Worm (Caenorhabditis elegans) whole organism, L2 larva: Measurements from ENCODE around the gene C23G10.11.

Experiments used
- Y55F3AM.14 ChIP-seq: fragments of 200-800 bp; sonication (Bioruptor generic); optimal IDR thresholded peaks from 2 replicates; lab custom pipeline; 2018; ENCODE audit warnings: mild to moderate bottlenecking, missing genetic modification characterization, missing compliant biosample characterization
- alr-1 ChIP-seq: fragments of 150-350 bp; optimal IDR thresholded peaks from 2 replicates; lab custom pipeline; 2014; ENCODE audit warnings: missing biosample characterization, missing genetic modification characterization
- aly-2 ChIP-seq: fragments of 150-350 bp; optimal IDR thresholded peaks from 2 replicates; lab custom pipeline; 2014; ENCODE audit warnings: missing biosample characterization, missing genetic modification characterization
- crh-2 ChIP-seq: sonication (generic microtip); optimal IDR thresholded peaks from 2 replicates; lab custom pipeline; 2017; ENCODE audit warnings: missing biosample characterization, missing genetic modification characterization
- egl-27 ChIP-seq: sonication (generic microtip); optimal IDR thresholded peaks from 3 replicates; lab custom pipeline; 2017; ENCODE audit warnings: missing biosample characterization, missing genetic modification reagents, missing genetic modification characterization
- elt-1 ChIP-seq: fragments of 150-350 bp; optimal IDR thresholded peaks from 2 replicates; lab custom pipeline; 2014; ENCODE audit warnings: missing biosample characterization, missing genetic modification characterization
- fos-1 ChIP-seq: fragments of 150-350 bp; optimal IDR thresholded peaks from 2 replicates; lab custom pipeline; 2014; ENCODE audit warnings: missing biosample characterization, missing genetic modification characterization
- gmeb-1 ChIP-seq: fragments of 150-350 bp; optimal IDR thresholded peaks from 2 replicates; lab custom pipeline; 2014; ENCODE audit warnings: missing biosample characterization, missing genetic modification characterization
- lin-11 ChIP-seq: fragments of 150-350 bp; sonication (generic microtip); optimal IDR thresholded peaks from 2 replicates; lab custom pipeline; 2014; ENCODE audit warnings: missing biosample characterization, missing genetic modification characterization, inconsistent platforms, mixed read lengths
- lin-13 ChIP-seq: fragments of 150-350 bp; optimal IDR thresholded peaks from 2 replicates; lab custom pipeline; 2014; ENCODE audit warnings: missing biosample characterization, missing genetic modification reagents, missing genetic modification characterization
- lin-39 ChIP-seq: fragments of 150-350 bp; optimal IDR thresholded peaks from 2 replicates; lab custom pipeline; 2014; ENCODE audit warnings: missing biosample characterization, missing genetic modification reagents, missing genetic modification characterization
- lsy-2 ChIP-seq, 2 experiments: fragments of 150-350 bp in 1 of 2; sonication (generic microtip) in 1 of 2; optimal IDR thresholded peaks; 2 replicates each; lab custom pipeline; 2014 to 2017; ENCODE audit warnings: missing biosample characterization in 2 of 2, missing genetic modification characterization in 2 of 2
- mab-5 ChIP-seq: fragments of 150-350 bp; optimal IDR thresholded peaks from 2 replicates; lab custom pipeline; 2014; ENCODE audit warnings: missing biosample characterization, missing genetic modification characterization
- mbf-1 ChIP-seq: sonication (generic microtip); optimal IDR thresholded peaks from 2 replicates; lab custom pipeline; 2017; ENCODE audit warnings: missing biosample characterization, missing genetic modification characterization
- mdl-1 ChIP-seq, 2 experiments: fragments of 150-350 bp in 1 of 2; sonication (generic microtip) in 1 of 2; optimal IDR thresholded peaks; 2 replicates each; lab custom pipeline; 2017; ENCODE audit warnings: missing biosample characterization in 2 of 2, missing genetic modification characterization in 2 of 2
- nhr-10 ChIP-seq: sonication (generic microtip); optimal IDR thresholded peaks from 2 replicates; lab custom pipeline; 2017; ENCODE audit warnings: missing biosample characterization, missing genetic modification characterization
- nhr-12 ChIP-seq: fragments of 150-350 bp; optimal IDR thresholded peaks from 2 replicates; lab custom pipeline; 2014; ENCODE audit warnings: missing biosample characterization, missing genetic modification characterization
- nhr-21 ChIP-seq: fragments of 150-350 bp; optimal IDR thresholded peaks from 2 replicates; lab custom pipeline; 2014; ENCODE audit warnings: missing biosample characterization, missing genetic modification characterization
- nhr-23 ChIP-seq: fragments of 150-350 bp; optimal IDR thresholded peaks from 2 replicates; lab custom pipeline; 2014; ENCODE audit warnings: missing biosample characterization, missing genetic modification reagents, missing genetic modification characterization
- nhr-237 ChIP-seq: fragments of 150-350 bp; optimal IDR thresholded peaks from 2 replicates; lab custom pipeline; 2014; ENCODE audit warnings: missing biosample characterization, missing genetic modification characterization
- nhr-25 ChIP-seq: fragments of 150-350 bp; sonication (generic microtip); optimal IDR thresholded peaks from 3 replicates; lab custom pipeline; 2014; ENCODE audit warnings: missing biosample characterization, missing genetic modification characterization
- nhr-6 ChIP-seq: fragments of 150-350 bp; optimal IDR thresholded peaks from 2 replicates; lab custom pipeline; 2014; ENCODE audit warnings: missing biosample characterization, missing genetic modification characterization
- nhr-77 ChIP-seq: fragments of 150-350 bp; optimal IDR thresholded peaks from 2 replicates; lab custom pipeline; 2014; ENCODE audit warnings: missing biosample characterization, missing genetic modification characterization
- peb-1 ChIP-seq: fragments of 150-350 bp; optimal IDR thresholded peaks from 2 replicates; lab custom pipeline; 2014; ENCODE audit warnings: missing biosample characterization, missing genetic modification characterization
- skn-1 ChIP-seq: sonication (generic microtip); optimal IDR thresholded peaks from 2 replicates; lab custom pipeline; 2017; ENCODE audit warnings: missing biosample characterization, missing genetic modification characterization
- sma-3 ChIP-seq: sonication (generic microtip); optimal IDR thresholded peaks from 2 replicates; lab custom pipeline; 2016; ENCODE audit warnings: missing genetic modification reagents, missing genetic modification characterization, missing compliant biosample characterization
- sma-9 ChIP-seq, 2 experiments: fragments of 150-350 bp in 1 of 2; sonication (generic microtip) in 1 of 2; optimal IDR thresholded peaks; 2 replicates each; lab custom pipeline; 2014 to 2016; ENCODE audit warnings: missing genetic modification characterization in 2 of 2, mild to moderate bottlenecking in 1 of 2, missing biosample characterization in 1 of 2, missing compliant biosample characterization in 1 of 2, missing genetic modification reagents in 1 of 2, moderate library complexity in 1 of 2
- snpc-4 ChIP-seq: fragments of 150-350 bp; optimal IDR thresholded peaks from 2 replicates; lab custom pipeline; 2014; ENCODE audit warnings: missing biosample characterization, missing genetic modification characterization
- unc-39 ChIP-seq: fragments of 150-350 bp; optimal IDR thresholded peaks from 2 replicates; lab custom pipeline; 2014; ENCODE audit warnings: missing biosample characterization, missing genetic modification characterization
- unc-55 ChIP-seq: fragments of 150-350 bp; sonication (generic microtip); optimal IDR thresholded peaks from 3 replicates; lab custom pipeline; 2014; ENCODE audit warnings: missing biosample characterization, missing genetic modification reagents, missing genetic modification characterization
- zag-1 ChIP-seq: fragments of 150-350 bp; optimal IDR thresholded peaks from 2 replicates; lab custom pipeline; 2014; ENCODE audit warnings: missing biosample characterization, missing genetic modification characterization
- ztf-1 ChIP-seq: fragments of 200-800 bp; sonication (Bioruptor generic); conservative IDR thresholded peaks from 2 replicates; pipeline ENCODE4 v1.3.6; 2022; ENCODE audit warnings: missing genetic modification characterization, missing compliant biosample characterization
- ztf-11 ChIP-seq: sonication (generic microtip); optimal IDR thresholded peaks from 2 replicates; lab custom pipeline; 2017; ENCODE audit warnings: missing biosample characterization, missing genetic modification characterization

The C23G10.11 gene

DNA sequence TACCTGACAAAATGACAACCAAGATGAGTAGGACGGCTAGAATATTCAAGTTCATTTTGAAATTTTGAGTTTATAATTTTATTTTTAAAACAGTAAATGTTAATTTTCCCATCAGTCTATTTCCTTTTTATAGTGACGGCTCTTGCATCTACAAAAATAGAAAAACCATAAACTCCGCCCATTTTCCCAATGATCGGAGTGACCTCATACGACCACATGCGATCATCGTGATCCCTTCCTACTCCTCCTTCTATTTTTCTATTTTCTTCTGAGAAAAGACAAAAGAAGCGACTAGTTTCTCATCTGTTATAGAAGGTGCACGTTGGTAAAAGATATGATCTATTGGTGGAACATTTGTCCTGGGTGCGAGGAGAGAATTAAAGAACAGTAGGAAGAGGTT lies at the start of gene C23G10.11:
C23G10.11 (minus strand) TSS at position 101 of the 400 bp plus-strand sequence.
- TF ChIP-seq snpc-4 (tag; lab: Kevin White, UChicago) (no peak), mdl-1 (tag; optimal IDR thresholded peaks at IDR 0.05; lab: Kevin White, UChicago) (no peak), lin-11 (tag; lab: Kevin White, UChicago) (no peak), gmeb-1 (tag; lab: Kevin White, UChicago) (no peak), ztf-1 (no peak)

DNA sequence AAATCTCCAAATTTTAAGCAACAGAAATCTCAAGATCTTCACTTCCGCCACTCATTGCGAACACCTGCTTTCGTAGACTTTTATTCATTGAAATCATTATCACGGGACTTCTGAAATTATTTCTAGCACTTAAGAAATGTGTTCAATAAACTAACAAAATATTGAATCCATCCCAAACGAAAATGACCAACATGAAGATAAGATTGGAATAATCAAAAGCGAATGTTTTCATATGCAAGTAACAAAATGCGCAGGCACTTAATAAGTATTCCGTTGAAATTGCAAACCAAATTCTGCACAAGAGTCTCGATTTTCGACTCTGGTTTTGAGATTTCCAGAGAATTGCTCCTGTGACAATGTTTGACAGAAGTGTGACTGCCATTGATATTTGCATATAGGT lies 49.1 kb upstream of the C23G10.11 start, which contains the start of gene srg-5:
srg-5 (minus strand) TSS at position 101 of the 400 bp plus-strand sequence.
- TF ChIP-seq ztf-1 = no peak
- TF ChIP-seq sma-3 (GFP tag; lab: Kevin White, UChicago) = no peak
- no peak for TF ChIP-seq peb-1
- TF ChIP-seq nhr-23 = no peak
- no peak for TF ChIP-seq nhr-21 (tag; lab: Kevin White, UChicago)
- TF ChIP-seq fos-1 (tag; lab: Kevin White, UChicago) = no peak
- TF ChIP-seq mdl-1 (tag; optimal IDR thresholded peaks at IDR 0.05; lab: Kevin White, UChicago) = no peak
- TF ChIP-seq nhr-237 (tag; lab: Kevin White, UChicago) = no peak

DNA sequence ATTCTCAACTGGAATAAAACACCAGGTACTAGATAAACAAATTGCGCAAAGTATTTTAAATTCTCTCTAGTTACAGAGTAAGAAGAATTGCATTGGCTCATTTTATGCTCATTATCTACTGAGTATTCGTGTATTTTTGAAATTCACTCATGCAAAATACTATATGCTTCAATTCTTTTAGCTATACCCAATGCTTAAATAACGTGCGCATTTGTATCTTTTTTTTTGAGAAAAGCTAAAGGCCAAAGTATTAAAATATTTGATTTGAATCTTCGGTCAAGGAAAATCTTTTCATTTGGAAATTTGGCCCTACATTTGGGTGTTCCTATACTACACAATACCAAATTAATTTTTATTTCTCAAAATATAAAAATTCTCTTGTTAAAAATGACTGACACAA lies 46.6 kb upstream of the C23G10.11 start, which contains the start of gene srg-4:
srg-4 (minus strand) TSS at position 101 of the 400 bp plus-strand sequence.
- TF ChIP-seq unc-55 (GFP tag; lab: Kevin White, UChicago) (no peak), crh-2 (tag; lab: Kevin White, UChicago) (no peak), nhr-6 (tag; lab: Kevin White, UChicago) (no peak), mab-5 (tag; lab: Kevin White, UChicago) (no peak), skn-1 (tag; lab: Kevin White, UChicago) (no peak)

DNA sequence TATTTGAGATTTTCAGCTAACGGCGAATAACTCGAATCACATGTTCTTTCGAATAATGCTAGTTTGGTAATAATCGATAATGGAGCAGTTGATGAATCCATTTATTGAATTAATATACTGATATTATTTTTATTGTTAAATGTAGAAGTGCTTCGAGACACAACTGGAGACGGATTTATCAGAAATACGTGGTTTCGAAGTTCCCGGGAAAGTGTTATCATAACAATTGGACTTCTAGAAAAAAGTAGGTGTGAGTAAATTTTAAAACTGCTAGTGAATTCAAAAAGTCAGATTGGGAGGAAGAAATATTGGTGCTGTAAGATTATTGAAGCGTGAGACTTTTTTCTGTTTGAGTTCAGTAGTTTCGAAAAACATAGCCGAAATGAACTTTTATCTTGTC lies 44.7 kb upstream of the C23G10.11 start, which contains the start of gene srg-2:
srg-2 (minus strand) TSS at position 101 of the 400 bp plus-strand sequence.
- no peak for TF ChIP-seq nhr-6 (tag; lab: Kevin White, UChicago)
- no peak for TF ChIP-seq aly-2
- TF ChIP-seq nhr-237 (tag; lab: Kevin White, UChicago) = no peak
- TF ChIP-seq, all 48 proteins: peak for 0

DNA sequence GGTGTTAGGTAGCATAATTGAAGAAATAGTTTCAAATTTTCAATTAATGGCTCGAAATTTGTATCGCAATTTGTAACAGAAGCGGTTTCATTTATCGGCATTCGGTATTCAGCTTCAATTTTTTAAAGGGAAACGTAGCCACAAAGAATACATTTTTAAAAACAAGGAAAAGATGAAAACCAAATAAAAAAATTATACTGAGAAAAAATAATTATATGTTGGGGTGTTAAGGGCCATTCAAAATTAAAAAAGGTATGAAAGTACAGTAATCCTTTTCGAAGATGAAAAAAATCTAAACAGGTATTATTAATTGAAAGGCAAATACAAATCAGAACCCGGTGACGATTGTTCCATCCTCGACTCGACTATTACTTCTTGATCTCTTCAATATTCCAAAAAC lies 42.9 kb upstream of the C23G10.11 start, which contains the start of gene srg-1:
srg-1 (minus strand) TSS at position 101 of the 400 bp plus-strand sequence.
- no peak for TF ChIP-seq sma-3 (GFP tag; lab: Kevin White, UChicago)
- no peak for TF ChIP-seq lsy-2 (tag; optimal IDR thresholded peaks at IDR 0.05; lab: Kevin White, UChicago)
- TF ChIP-seq nhr-23 = no peak
- TF ChIP-seq mdl-1 (tag; optimal IDR thresholded peaks at IDR 0.05; lab: Kevin White, UChicago) = no peak
- TF ChIP-seq egl-27 (tag; lab: Kevin White, UChicago) = no peak
- TF ChIP-seq nhr-10 (tag; lab: Kevin White, UChicago) = no peak
- TF ChIP-seq nhr-12 (tag; lab: Kevin White, UChicago) = no peak
- TF ChIP-seq lin-39 (tag; lab: Kevin White, UChicago) = no peak

DNA sequence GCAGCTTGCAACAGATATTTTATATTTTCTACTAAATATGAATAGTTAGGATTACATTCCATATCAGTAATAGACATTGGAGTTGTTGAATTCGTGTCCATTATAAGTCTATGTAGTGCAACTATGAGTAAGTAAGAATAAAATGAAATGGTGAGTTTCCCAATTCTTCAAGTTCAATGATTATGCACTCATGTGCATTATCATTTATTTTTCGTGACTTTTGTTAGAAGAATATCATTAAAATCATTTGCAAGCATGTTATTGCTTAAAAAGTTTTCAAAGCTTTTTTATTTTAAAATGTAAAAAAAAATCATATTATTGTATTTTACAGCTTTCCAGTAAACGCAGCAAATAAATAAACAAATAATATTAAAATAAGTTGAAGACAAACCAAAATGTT lies 41.3 kb upstream of the C23G10.11 start, which contains the start of gene srg-9:
srg-9 (minus strand) TSS at position 101 of the 400 bp plus-strand sequence.
- no peak for TF ChIP-seq mdl-1 (tag; optimal IDR thresholded peaks at IDR 0.05; lab: Kevin White, UChicago)
- no peak for TF ChIP-seq nhr-25 (tag; lab: Kevin White, UChicago)
- TF ChIP-seq sma-3 (GFP tag; lab: Kevin White, UChicago) = no peak
- TF ChIP-seq unc-55 (GFP tag; lab: Kevin White, UChicago) = no peak
- no peak for TF ChIP-seq nhr-12 (tag; lab: Kevin White, UChicago)
- no peak for TF ChIP-seq snpc-4 (tag; lab: Kevin White, UChicago)
- no peak for TF ChIP-seq gmeb-1 (tag; lab: Kevin White, UChicago)
- TF ChIP-seq nhr-23 = no peak
- TF ChIP-seq elt-1 (tag; lab: Kevin White, UChicago) = no peak
- no peak for TF ChIP-seq mbf-1 (tag; lab: Kevin White, UChicago)
- TF ChIP-seq peb-1 = no peak
- no peak for TF ChIP-seq nhr-237 (tag; lab: Kevin White, UChicago)

DNA sequence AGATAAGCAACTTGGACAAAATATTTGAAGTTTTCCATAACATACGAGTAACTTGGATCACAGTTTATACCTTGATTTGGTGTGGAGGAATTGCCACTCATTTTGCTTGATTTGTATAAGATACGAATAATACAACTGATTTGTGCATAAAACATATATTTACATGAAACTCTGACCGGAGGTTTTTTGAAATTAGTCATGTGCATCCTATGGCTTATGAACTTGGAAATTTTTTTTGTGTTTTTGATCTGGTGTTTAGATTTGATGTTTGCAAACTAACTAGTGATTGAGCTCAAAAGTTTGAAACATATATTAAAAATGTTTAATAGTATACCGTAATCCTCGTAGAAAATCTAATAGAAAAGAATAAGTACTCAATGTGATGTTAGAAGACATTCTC lies 39.4 kb upstream of the C23G10.11 start, which contains the start of gene srg-8:
srg-8 (minus strand) TSS at position 101 of the 400 bp plus-strand sequence.
- TF ChIP-seq zag-1 = no peak
- TF ChIP-seq nhr-237 (tag; lab: Kevin White, UChicago) = no peak
- no peak for TF ChIP-seq sma-9 (GFP tag; optimal IDR thresholded peaks at IDR 0.05; lab: Kevin White, UChicago)
- TF ChIP-seq sma-9 (tag; optimal IDR thresholded peaks at IDR 0.05; lab: Kevin White, UChicago) = no peak
- TF ChIP-seq Y55F3AM.14 (GFP tag; lab: Kevin White, UChicago) = no peak
- TF ChIP-seq fos-1 (tag; lab: Kevin White, UChicago) = no peak
- TF ChIP-seq nhr-12 (tag; lab: Kevin White, UChicago) = no peak
- TF ChIP-seq lsy-2 (tag; optimal IDR thresholded peaks at IDR 0.05; lab: Kevin White, UChicago) = no peak
- TF ChIP-seq nhr-10 (tag; lab: Kevin White, UChicago) = no peak
- TF ChIP-seq unc-39 (tag; lab: Kevin White, UChicago) = no peak
- no peak for TF ChIP-seq ztf-11
- no peak for TF ChIP-seq nhr-77 (tag; lab: Kevin White, UChicago)
- no peak for TF ChIP-seq aly-2
- no peak for TF ChIP-seq lin-13 (GFP tag; lab: Kevin White, UChicago)
- no peak for TF ChIP-seq alr-1 (tag; lab: Kevin White, UChicago)
